Worm (Caenorhabditis elegans) whole organism, dauer: Measurements from ENCODE around the gene unc-60.

Source experiments
- unc-62 ChIP-seq: sonication (generic microtip); optimal IDR thresholded peaks from 2 replicates; lab custom pipeline; 2017; ENCODE audit warnings: missing biosample characterization, missing genetic modification reagents, missing genetic modification characterization

The unc-60 gene

ce11 chrV:1481742-1482141 is 6.9 kb downstream of the unc-60 start, which contains the start of gene C38C3.4:
Gene C38C3.4, plus strand, starts transcription at chrV:1482042.
- no peak for TF ChIP-seq unc-62 (GFP tag; lab: Kevin White, UChicago)

- no peak for TF ChIP-seq unc-62 (GFP tag; lab: Kevin White, UChicago)
Observed at ce11 chrV:1486031-1486430, 11.1 kb downstream of the unc-60 start.

ce11 chrV:1487262-1487661 is 12.4 kb downstream of the unc-60 start:
- no peak for TF ChIP-seq unc-62 (GFP tag; lab: Kevin White, UChicago)

- TF ChIP-seq unc-62 (GFP tag; lab: Kevin White, UChicago): no peak
Observed at ce11 chrV:1488642-1489041, 13.8 kb downstream of the unc-60 start.

- TF ChIP-seq unc-62 (GFP tag; lab: Kevin White, UChicago): no peak
Observed at ce11 chrV:1491510-1491909, 16.6 kb downstream of the unc-60 start, which contains the start of gene C38C3.6. Gene C38C3.6, minus strand, starts transcription at chrV:1491610.

ce11 chrV:1494469-1494868 is 19.6 kb downstream of the unc-60 start, which contains the start of gene spig-7:
Gene spig-7, plus strand, starts transcription at chrV:1494769.
- no peak for TF ChIP-seq unc-62 (GFP tag; lab: Kevin White, UChicago)

ce11 chrV:1495334-1495733 is 20.4 kb downstream of the unc-60 start, which contains the start of gene C38C3.3:
Gene C38C3.3, plus strand, starts transcription at chrV:1495634.
- TF ChIP-seq unc-62 (GFP tag; lab: Kevin White, UChicago): no peak

- TF ChIP-seq unc-62 (GFP tag; lab: Kevin White, UChicago): no peak
Observed at ce11 chrV:1495752-1496151, 20.9 kb downstream of the unc-60 start.

- no peak for TF ChIP-seq unc-62 (GFP tag; lab: Kevin White, UChicago)
Observed at ce11 chrV:1499140-1499539, 24.3 kb downstream of the unc-60 start, which contains the start of gene sru-27. Gene sru-27, plus strand, starts transcription at chrV:1499440.

- no peak for TF ChIP-seq unc-62 (GFP tag; lab: Kevin White, UChicago)
Observed at ce11 chrV:1505995-1506394, 31.1 kb downstream of the unc-60 start, which contains the start of gene sru-28. Gene sru-28, plus strand, starts transcription at chrV:1506295.

ce11 chrV:1511537-1511936 is 36.7 kb downstream of the unc-60 start, which contains the start of gene nhr-260:
Gene nhr-260, minus strand, starts transcription at chrV:1511637.
- no peak for TF ChIP-seq unc-62 (GFP tag; lab: Kevin White, UChicago)

- TF ChIP-seq unc-62 (GFP tag; lab: Kevin White, UChicago): no peak
Observed at ce11 chrV:1521845-1522244, 47.0 kb downstream of the unc-60 start, which contains the start of gene str-240. Gene str-240, minus strand, starts transcription at chrV:1521945.

- no peak for TF ChIP-seq unc-62 (GFP tag; lab: Kevin White, UChicago)
Observed at ce11 chrV:1522485-1522884, 47.6 kb downstream of the unc-60 start, which contains the start of gene str-243. Gene str-243, plus strand, starts transcription at chrV:1522785.

- no peak for TF ChIP-seq unc-62 (GFP tag; lab: Kevin White, UChicago)
Observed at ce11 chrV:1527985-1528384, 53.1 kb downstream of the unc-60 start, which contains the start of gene str-236. Gene str-236, minus strand, starts transcription at chrV:1528085.
